Fruit fly (Drosophila melanogaster): ENCODE data around the gene CG14377.

The CG14377 gene

dm6 chr3R:13381744-13382435 is 15.7 kb upstream of the CG14377 start, which contains the start of the genes mRpS21 and Droj2 (continued):
- TF ChIP-seq CG3847 (GFP tag; IDR thresholded peaks at IDR 0.05) (peak; percentile 81), pnt (GFP tag; optimal IDR thresholded peaks at IDR 0.05) (no peak), Dfd (GFP tag; optimal IDR thresholded peaks at IDR 0.05) (no peak), ranshi (GFP tag; IDR thresholded peaks at IDR 0.05) (peak; percentile 37; the same call in 1 of the 2 replicates), CG2129 (GFP tag; IDR thresholded peaks at IDR 0.05; ENCODE audit: partially characterized antibody) (no peak), CG12104 (GFP tag; optimal IDR thresholded peaks at IDR 0.05) (peak; percentile 1), CG13775 (GFP tag; optimal IDR thresholded peaks at IDR 0.05) (peak; percentile 56), CG8478 (optimal IDR thresholded peaks at IDR 0.05) (no peak), cad (GFP tag; optimal IDR thresholded peaks at IDR 0.05) (no peak), tx (GFP tag; optimal IDR thresholded peaks at IDR 0.05) (peak; percentile 4), otp (GFP tag; IDR thresholded peaks at IDR 0.05) (peak; percentile 26; the same call in 1 of the 3 replicates), CG33213 (GFP tag; optimal IDR thresholded peaks at IDR 0.05) (peak; percentile 28), CG9932 (GFP tag; IDR thresholded peaks at IDR 0.05) (peak; percentile 77), pb (GFP tag; optimal IDR thresholded peaks at IDR 0.05) (no peak), CG8924 (tag; optimal IDR thresholded peaks at IDR 0.05) (peak; percentile 83), CrebB (tag; optimal IDR thresholded peaks at IDR 0.05) (peak; percentile 17), row (GFP tag; IDR thresholded peaks at IDR 0.05) (peak; percentile 88), CG32772 (GFP tag; IDR thresholded peaks at IDR 0.05) (no peak), unpg (GFP tag; optimal IDR thresholded peaks at IDR 0.05) (peak; percentile 18), usp (GFP tag; optimal IDR thresholded peaks at IDR 0.05) (no peak), yki (optimal IDR thresholded peaks at IDR 0.05) (no peak), fu2 (GFP tag; optimal IDR thresholded peaks at IDR 0.05) (no peak), TFAM (GFP tag; optimal IDR thresholded peaks at IDR 0.05) (no peak), croc (GFP tag; conservative IDR thresholded peaks at IDR 0.05) (peak; percentile 17; the same call in 1 of the 3 replicates), CG9876 (GFP tag; optimal IDR thresholded peaks at IDR 0.05) (no peak), Spps (tag; optimal IDR thresholded peaks at IDR 0.05) (no peak), wdn (GFP tag; IDR thresholded peaks at IDR 0.05) (no peak), stc (GFP tag; IDR thresholded peaks at IDR 0.05) (no peak), Oli (tag; optimal IDR thresholded peaks at IDR 0.05) (no peak), nerfin-1 (tag; optimal IDR thresholded peaks at IDR 0.05) (peak; percentile 56), kah (GFP tag; optimal IDR thresholded peaks at IDR 0.05) (no peak), Nf-YA (GFP tag; IDR thresholded peaks at IDR 0.05) (no peak), Pdp1 (GFP tag; optimal IDR thresholded peaks at IDR 0.05) (peak; percentile 38 to 78), Usf (GFP tag; optimal IDR thresholded peaks at IDR 0.05) (no peak), pfk (GFP tag; optimal IDR thresholded peaks at IDR 0.05) (no peak), CG12769 (tag; optimal IDR thresholded peaks at IDR 0.05) (peak; percentile 55), CG4328 (GFP tag; optimal IDR thresholded peaks at IDR 0.05) (peak; percentile 21), CG6683 (GFP tag; optimal IDR thresholded peaks at IDR 0.05) (no peak), Tbp (GFP tag; optimal IDR thresholded peaks at IDR 0.05) (peak; percentile 20), CG31224 (GFP tag; IDR thresholded peaks at IDR 0.05) (peak; percentile 35; the same call in 1 of the 2 replicates), ind (GFP tag; optimal IDR thresholded peaks at IDR 0.05) (peak; percentile 63), CG7372 (GFP tag; IDR thresholded peaks at IDR 0.05) (0 out of 2 replicates have a peak, but pooled peaks have one; percentile 29), HLH54F (GFP tag; optimal IDR thresholded peaks at IDR 0.05) (peak; percentile 49), CG10147 (GFP tag; optimal IDR thresholded peaks at IDR 0.05) (peak; percentile 60), slou (GFP tag; optimal IDR thresholded peaks at IDR 0.05) (peak; percentile 24), CG42726 (GFP tag; IDR thresholded peaks at IDR 0.05; ENCODE audit: partially characterized antibody) (no peak), Hr51 (GFP tag; optimal IDR thresholded peaks at IDR 0.05) (peak; percentile 42 to 51), Fer1 (GFP tag; optimal IDR thresholded peaks at IDR 0.05) (peak; percentile 45), HLH4C (GFP tag; IDR thresholded peaks at IDR 0.05; ENCODE audit: partially characterized antibody) (no peak), CG10431 (GFP tag; optimal IDR thresholded peaks at IDR 0.05) (peak; percentile 29)
